Worm (Caenorhabditis elegans) whole organism, mixed stage, embryonic: ENCODE results near the gene T08B6.1.

ENCODE experiments used
- M03D4.4 ChIP-seq: sonication (generic microtip); optimal IDR thresholded peaks from 2 replicates; lab custom pipeline; 2017; ENCODE audit warnings: mild to moderate bottlenecking, missing genetic modification characterization, missing compliant biosample characterization
- bed-3 ChIP-seq: fragments of 200-800 bp; sonication (Bioruptor generic); optimal IDR thresholded peaks from 3 replicates; lab custom pipeline; 2018; ENCODE audit warnings: mild to moderate bottlenecking, missing genetic modification characterization, moderate library complexity, missing compliant biosample characterization
- blmp-1 ChIP-seq: fragments of 150-350 bp; optimal IDR thresholded peaks from 2 replicates; lab custom pipeline; 2014; ENCODE audit warnings: missing biosample characterization, missing genetic modification characterization
- ceh-39 ChIP-seq: fragments of 150-350 bp; optimal IDR thresholded peaks from 2 replicates; lab custom pipeline; 2014; ENCODE audit warnings: missing biosample characterization, missing genetic modification characterization
- ceh-43 ChIP-seq: fragments of 200-800 bp; sonication (Bioruptor generic); optimal IDR thresholded peaks from 2 replicates; lab custom pipeline; 2018; ENCODE audit warnings: mild to moderate bottlenecking, missing genetic modification characterization, moderate library complexity, missing compliant biosample characterization
- ceh-83 ChIP-seq: fragments of 200-800 bp; sonication (Bioruptor generic); optimal IDR thresholded peaks from 2 replicates; lab custom pipeline; 2018; ENCODE audit warnings: mild to moderate bottlenecking, missing genetic modification characterization, missing compliant biosample characterization
- ces-1 ChIP-seq: fragments of 150-350 bp; optimal IDR thresholded peaks from 2 replicates; lab custom pipeline; 2014; ENCODE audit warnings: missing biosample characterization, missing genetic modification reagents, missing genetic modification characterization
- cnd-1 ChIP-seq: fragments of 200-800 bp; sonication (Bioruptor generic); optimal IDR thresholded peaks from 2 replicates; lab custom pipeline; 2018; ENCODE audit warnings: mild to moderate bottlenecking, missing genetic modification characterization, missing compliant biosample characterization
- drap-1 ChIP-seq: fragments of 200-800 bp; sonication (Bioruptor generic); optimal IDR thresholded peaks from 3 replicates; lab custom pipeline; 2018; ENCODE audit warnings: mild to moderate bottlenecking, missing genetic modification characterization, missing compliant biosample characterization
- elt-1 ChIP-seq: sonication (generic microtip); optimal IDR thresholded peaks from 2 replicates; lab custom pipeline; 2017; ENCODE audit warnings: missing genetic modification characterization, mild to moderate bottlenecking, missing compliant biosample characterization, antibody characterized with exemption, moderate library complexity, borderline replicate concordance; ENCODE audit not compliant: insufficient read depth
- elt-3 ChIP-seq: fragments of 150-350 bp; optimal IDR thresholded peaks from 2 replicates; lab custom pipeline; 2014; ENCODE audit warnings: missing biosample characterization, missing genetic modification characterization
- flh-1 ChIP-seq: fragments of 200-800 bp; sonication (Bioruptor generic); optimal IDR thresholded peaks from 2 replicates; lab custom pipeline; 2018; ENCODE audit warnings: mild to moderate bottlenecking, missing genetic modification characterization, moderate library complexity, missing compliant biosample characterization
- ham-2 ChIP-seq: fragments of 200-800 bp; sonication (Bioruptor generic); optimal IDR thresholded peaks from 2 replicates; lab custom pipeline; 2018; ENCODE audit warnings: mild to moderate bottlenecking, missing genetic modification characterization, missing compliant biosample characterization
- hlh-1 ChIP-seq: fragments of 150-350 bp; optimal IDR thresholded peaks from 2 replicates; lab custom pipeline; 2014; ENCODE audit warnings: missing biosample characterization, missing genetic modification reagents, missing genetic modification characterization
- lin-13 ChIP-seq: fragments of 150-350 bp; optimal IDR thresholded peaks from 2 replicates; lab custom pipeline; 2014; ENCODE audit warnings: missing biosample characterization, missing genetic modification characterization
- lin-32 ChIP-seq: fragments of 200-800 bp; sonication (Bioruptor generic); optimal IDR thresholded peaks from 2 replicates; lab custom pipeline; 2018; ENCODE audit warnings: mild to moderate bottlenecking, missing genetic modification characterization, missing compliant biosample characterization
- mep-1 ChIP-seq: fragments of 150-350 bp; optimal IDR thresholded peaks from 2 replicates; lab custom pipeline; 2017; ENCODE audit warnings: missing biosample characterization, missing genetic modification reagents, missing genetic modification characterization, inconsistent platforms
- mls-2 ChIP-seq: sonication (generic microtip); optimal IDR thresholded peaks from 2 replicates; lab custom pipeline; 2016; ENCODE audit warnings: mild to moderate bottlenecking, missing genetic modification characterization, moderate library complexity, missing compliant biosample characterization
- nhr-12 ChIP-seq: fragments of 150-350 bp; optimal IDR thresholded peaks from 2 replicates; lab custom pipeline; 2014; ENCODE audit warnings: missing biosample characterization, missing genetic modification characterization
- nhr-2 ChIP-seq: fragments of 150-350 bp; optimal IDR thresholded peaks from 2 replicates; lab custom pipeline; 2014; ENCODE audit warnings: missing biosample characterization, missing genetic modification characterization
- nhr-237 ChIP-seq: fragments of 150-350 bp; optimal IDR thresholded peaks from 2 replicates; lab custom pipeline; 2014; ENCODE audit warnings: missing biosample characterization, missing genetic modification characterization
- nhr-28 ChIP-seq: fragments of 150-350 bp; optimal IDR thresholded peaks from 2 replicates; lab custom pipeline; 2014; ENCODE audit warnings: missing biosample characterization, missing genetic modification characterization
- nhr-76 ChIP-seq: sonication (generic microtip); optimal IDR thresholded peaks from 2 replicates; lab custom pipeline; 2017; ENCODE audit warnings: missing biosample characterization, missing genetic modification characterization
- pha-4 ChIP-seq: fragments of 150-350 bp; optimal IDR thresholded peaks from 2 replicates; lab custom pipeline; 2018; ENCODE audit warnings: missing biosample characterization, missing genetic modification reagents, missing genetic modification characterization
- sem-2 ChIP-seq: fragments of 200-800 bp; sonication (Bioruptor generic); optimal IDR thresholded peaks from 2 replicates; lab custom pipeline; 2018; ENCODE audit warnings: mild to moderate bottlenecking, missing genetic modification characterization, missing compliant biosample characterization
- snpc-4 ChIP-seq: fragments of 150-350 bp; optimal IDR thresholded peaks from 2 replicates; lab custom pipeline; 2014; ENCODE audit warnings: missing biosample characterization, missing genetic modification characterization
- sptf-1 ChIP-seq: sonication (generic microtip); optimal IDR thresholded peaks from 2 replicates; lab custom pipeline; 2017; ENCODE audit warnings: mild to moderate bottlenecking, missing genetic modification characterization, moderate library complexity, missing compliant biosample characterization
- tbx-8 ChIP-seq: fragments of 200-800 bp; sonication (Bioruptor generic); optimal IDR thresholded peaks from 2 replicates; lab custom pipeline; 2018; ENCODE audit warnings: mild to moderate bottlenecking, missing genetic modification characterization, moderate library complexity, missing compliant biosample characterization
- unc-120 ChIP-seq: sonication (generic microtip); optimal IDR thresholded peaks from 2 replicates; lab custom pipeline; 2017; ENCODE audit warnings: missing genetic modification characterization, missing compliant biosample characterization; ENCODE audit not compliant: poor library complexity, severe bottlenecking
- unc-62 ChIP-seq: fragments of 150-350 bp; optimal IDR thresholded peaks from 2 replicates; lab custom pipeline; 2014; ENCODE audit warnings: missing biosample characterization, missing genetic modification reagents, missing genetic modification characterization
- zip-8 ChIP-seq: fragments of 150-350 bp; optimal IDR thresholded peaks from 2 replicates; lab custom pipeline; 2014; ENCODE audit warnings: missing biosample characterization, missing genetic modification characterization
- ztf-11 ChIP-seq: fragments of 150-350 bp; optimal IDR thresholded peaks from 2 replicates; lab custom pipeline; 2014; ENCODE audit warnings: missing biosample characterization, missing genetic modification characterization

The T08B6.1 gene

DNA sequence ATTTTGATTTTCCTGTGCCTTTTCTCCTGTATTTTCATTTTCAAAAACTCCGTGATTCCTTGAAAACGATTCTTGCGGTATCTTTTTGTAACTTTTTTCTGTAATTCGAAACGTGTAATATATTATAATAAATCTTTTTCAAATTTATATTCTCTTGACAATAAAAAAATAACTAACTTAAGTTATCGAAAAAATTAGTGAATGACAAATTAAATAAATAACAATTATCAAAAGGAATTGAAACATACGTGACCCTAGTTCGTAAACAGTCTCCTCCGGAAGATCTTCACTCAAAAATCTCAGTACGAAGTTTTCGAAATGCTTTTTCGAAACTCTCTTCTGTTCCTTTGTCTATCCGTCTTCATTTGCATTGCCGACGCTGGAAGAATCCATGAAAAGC lies 3.4 kb upstream of the T08B6.1 start, which contains the start of gene T08B6.9:
Gene T08B6.9, plus strand, starts transcription at position 301 of the 400 bp plus-strand sequence.
- TF ChIP-seq cnd-1 (tag; lab: Kevin White, UChicago): no peak
- TF ChIP-seq ztf-11 (tag; lab: Kevin White, UChicago): no peak
- no peak for TF ChIP-seq sptf-1 (tag; lab: Kevin White, UChicago)
- TF ChIP-seq pha-4 (tag; lab: Kevin White, UChicago): no peak
- no peak for TF ChIP-seq mep-1
- no peak for TF ChIP-seq nhr-76 (tag; lab: Kevin White, UChicago)
- no peak for TF ChIP-seq sem-2 (GFP tag; lab: Kevin White, UChicago)
- TF ChIP-seq nhr-2 (tag; lab: Kevin White, UChicago): no peak
- no peak for TF ChIP-seq ham-2 (GFP tag; lab: Kevin White, UChicago)
- no peak for TF ChIP-seq lin-13 (tag; lab: Kevin White, UChicago)

DNA sequence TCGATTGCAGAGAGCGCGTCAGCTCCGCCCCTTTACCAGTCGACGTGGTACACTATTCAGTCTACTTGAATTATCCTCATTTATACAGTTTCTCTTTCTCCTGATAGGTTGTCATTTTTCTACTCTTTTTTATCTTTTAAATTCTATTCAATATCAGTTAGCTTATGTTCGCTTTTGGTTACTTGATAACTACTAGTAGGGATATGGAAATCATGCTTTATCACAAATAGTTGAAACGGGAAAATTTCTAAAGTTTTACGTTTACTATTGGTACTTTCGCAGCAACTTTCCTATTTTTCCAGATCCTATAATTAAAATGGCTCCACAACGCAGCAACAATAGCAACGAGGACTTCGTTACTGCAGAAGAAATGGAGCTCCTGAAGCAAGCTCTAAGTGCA lies 2.5 kb upstream of the T08B6.1 start, which contains the start of gene sgnh-1:
Gene sgnh-1, plus strand, starts transcription at position 301 of the 400 bp plus-strand sequence.
- TF ChIP-seq pha-4 (tag; lab: Kevin White, UChicago) (no peak), mep-1 (no peak), zip-8 (tag; lab: Kevin White, UChicago) (no peak), bed-3 (no peak), unc-62 (GFP tag; lab: Kevin White, UChicago) (no peak), drap-1 (GFP tag; lab: Kevin White, UChicago) (no peak), sptf-1 (tag; lab: Kevin White, UChicago) (no peak), lin-32 (no peak)

DNA sequence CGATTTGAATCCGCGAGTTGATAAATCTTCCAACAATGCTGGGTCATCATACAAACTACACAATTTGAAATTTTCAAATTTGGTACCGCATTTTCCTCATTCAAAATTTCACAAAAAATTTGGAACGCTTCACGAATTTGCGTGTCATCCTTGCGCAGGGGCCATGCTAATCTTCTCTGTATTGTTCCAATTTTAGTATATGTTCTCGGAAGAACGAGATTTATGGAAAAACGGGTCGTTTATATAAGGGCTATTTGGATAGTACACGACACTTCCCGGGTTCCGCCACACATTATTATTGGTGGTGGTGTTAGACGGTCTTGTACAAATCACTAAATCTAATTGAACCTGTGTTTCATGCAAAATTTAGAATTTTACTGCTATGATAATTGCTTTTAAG lies 1.7 kb downstream of the T08B6.1 start:
- TF ChIP-seq unc-62 (GFP tag; lab: Kevin White, UChicago): no peak
- TF ChIP-seq bed-3: no peak
- no peak for TF ChIP-seq ceh-43 (GFP tag; lab: Kevin White, UChicago)
- no peak for TF ChIP-seq ceh-39 (tag; lab: Kevin White, UChicago)
- TF ChIP-seq nhr-237 (tag; lab: Kevin White, UChicago): no peak
- no peak for TF ChIP-seq mls-2 (tag; lab: Kevin White, UChicago)
- TF ChIP-seq zip-8 (tag; lab: Kevin White, UChicago): no peak
- no peak for TF ChIP-seq nhr-76 (tag; lab: Kevin White, UChicago)

DNA sequence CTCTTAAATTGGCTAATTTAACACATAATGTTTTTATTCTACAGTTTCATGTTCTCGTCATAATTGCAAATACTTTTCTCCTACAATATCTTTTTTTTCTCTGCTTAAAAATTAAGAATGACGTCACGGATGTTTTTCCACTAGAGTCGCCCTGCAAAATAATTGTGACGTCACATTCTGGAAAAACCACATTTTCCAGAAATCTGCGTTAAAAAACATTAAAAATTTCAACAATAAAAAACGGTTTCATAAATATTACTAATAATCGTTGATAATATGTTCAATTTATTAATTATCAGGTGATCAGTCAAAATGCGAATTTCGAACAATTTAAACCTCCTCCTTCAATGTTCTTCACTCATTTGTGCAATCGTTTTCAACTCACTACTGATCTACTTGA lies 3.2 kb downstream of the T08B6.1 start, which contains the start of gene str-166:
Gene str-166, plus strand, starts transcription at position 301 of the 400 bp plus-strand sequence.
- TF ChIP-seq flh-1 (no peak), zip-8 (tag; lab: Kevin White, UChicago) (peak; percentile 75), lin-32 (no peak)

DNA sequence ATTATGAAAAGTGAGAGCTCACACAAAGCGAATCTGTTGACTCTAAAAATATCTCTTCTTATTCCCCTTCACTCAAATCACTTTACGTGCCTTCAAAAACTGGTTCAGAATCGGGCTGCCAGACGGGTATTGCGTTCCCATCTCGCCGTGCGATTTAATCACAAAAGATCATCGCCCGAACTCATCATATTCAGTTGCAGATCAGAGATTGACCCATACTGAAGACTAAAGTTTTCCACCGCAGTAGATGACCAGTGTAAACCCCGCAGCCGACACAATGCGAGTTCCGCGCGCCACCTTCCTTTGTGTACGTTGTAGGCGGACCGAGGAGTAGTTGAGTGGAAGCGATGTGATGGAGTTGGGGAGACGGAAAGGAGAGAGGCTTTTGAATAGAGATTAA lies 6.5 kb downstream of the T08B6.1 start:
- TF ChIP-seq elt-3: no peak
- no peak for TF ChIP-seq nhr-2 (tag; lab: Kevin White, UChicago)
- no peak for TF ChIP-seq mls-2 (tag; lab: Kevin White, UChicago)
- no peak for TF ChIP-seq sptf-1 (tag; lab: Kevin White, UChicago)
- no peak for TF ChIP-seq tbx-8 (GFP tag; lab: Kevin White, UChicago)
- TF ChIP-seq nhr-237 (tag; lab: Kevin White, UChicago): no peak
- TF ChIP-seq ces-1 (GFP tag; lab: Kevin White, UChicago): peak; percentile 34
- no peak for TF ChIP-seq elt-1
- no peak for TF ChIP-seq zip-8 (tag; lab: Kevin White, UChicago)
- TF ChIP-seq bed-3: no peak
- peak; percentile 43 for TF ChIP-seq hlh-1 (tag; lab: Kevin White, UChicago)
- no peak for TF ChIP-seq pha-4 (tag; lab: Kevin White, UChicago)
- TF ChIP-seq nhr-28 (tag; lab: Kevin White, UChicago): no peak

DNA sequence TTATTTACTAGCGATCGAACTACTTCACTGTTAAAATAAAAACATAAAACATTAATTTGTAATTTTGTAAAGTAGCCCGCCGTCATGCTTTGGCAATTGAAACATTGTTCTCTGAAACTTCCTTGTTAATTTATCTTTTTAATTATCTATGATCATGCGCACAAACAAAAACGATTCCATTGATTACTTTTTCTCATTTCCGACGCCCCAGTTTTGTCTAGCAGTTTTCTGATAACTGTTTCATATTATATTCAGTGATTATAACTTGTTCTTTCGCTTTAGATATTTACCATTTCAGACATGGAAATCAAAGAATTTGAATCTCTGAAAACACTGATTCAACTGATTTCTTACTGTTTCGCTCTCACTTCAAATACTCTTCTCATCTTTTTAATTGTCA lies 10.1 kb downstream of the T08B6.1 start, which contains the start of gene str-170:
Gene str-170, plus strand, starts transcription at position 301 of the 400 bp plus-strand sequence.
- TF ChIP-seq pha-4 (tag; lab: Kevin White, UChicago) (no peak), bed-3 (no peak), M03D4.4 (tag; lab: Kevin White, UChicago) (no peak), nhr-76 (tag; lab: Kevin White, UChicago) (no peak), ceh-83 (GFP tag; lab: Kevin White, UChicago) (no peak), ceh-43 (GFP tag; lab: Kevin White, UChicago) (no peak), mep-1 (no peak), nhr-2 (tag; lab: Kevin White, UChicago) (no peak), mls-2 (tag; lab: Kevin White, UChicago) (no peak), cnd-1 (tag; lab: Kevin White, UChicago) (no peak), unc-62 (GFP tag; lab: Kevin White, UChicago) (no peak), sem-2 (GFP tag; lab: Kevin White, UChicago) (no peak), lin-32 (no peak), tbx-8 (GFP tag; lab: Kevin White, UChicago) (no peak), zip-8 (tag; lab: Kevin White, UChicago) (no peak), blmp-1 (no peak), nhr-12 (tag; lab: Kevin White, UChicago) (no peak), snpc-4 (tag; lab: Kevin White, UChicago) (no peak), unc-120 (tag; lab: Kevin White, UChicago) (no peak)
